Fruit fly (Drosophila melanogaster): Measurements from ENCODE around the gene CG9632.
A peak's percentile ranks its signal among the peaks of the same experiment; 100 is the strongest.

Gene CG9632

DNA sequence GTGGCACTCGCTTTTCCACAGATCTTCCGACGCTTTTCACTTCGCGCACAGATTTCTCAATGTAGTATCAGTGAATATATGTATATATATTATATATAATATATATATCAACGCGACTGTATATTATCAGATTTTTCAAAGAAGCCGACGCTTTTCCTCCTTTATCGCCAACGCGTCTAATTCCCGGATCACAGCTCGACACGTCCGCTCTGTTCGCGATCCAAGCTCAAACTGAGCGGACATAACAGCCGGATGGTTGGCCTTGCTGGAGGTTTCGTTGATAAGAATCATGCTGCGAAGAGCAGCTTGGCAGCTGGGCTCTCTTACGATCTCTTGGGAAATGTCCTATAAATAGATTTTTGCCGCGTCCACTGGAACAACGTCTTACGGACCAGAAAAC lies 6.6 kb upstream of the CG9632 start, which contains the start of gene cv-d:
Gene cv-d, minus strand, starts transcription at position 235 of the 400 bp plus-strand sequence.
- TF ChIP-seq Clk (GFP tag; optimal IDR thresholded peaks at IDR 0.05) = no peak
- peak; percentile 57 for TF ChIP-seq cic (GFP tag; optimal IDR thresholded peaks at IDR 0.05)

DNA sequence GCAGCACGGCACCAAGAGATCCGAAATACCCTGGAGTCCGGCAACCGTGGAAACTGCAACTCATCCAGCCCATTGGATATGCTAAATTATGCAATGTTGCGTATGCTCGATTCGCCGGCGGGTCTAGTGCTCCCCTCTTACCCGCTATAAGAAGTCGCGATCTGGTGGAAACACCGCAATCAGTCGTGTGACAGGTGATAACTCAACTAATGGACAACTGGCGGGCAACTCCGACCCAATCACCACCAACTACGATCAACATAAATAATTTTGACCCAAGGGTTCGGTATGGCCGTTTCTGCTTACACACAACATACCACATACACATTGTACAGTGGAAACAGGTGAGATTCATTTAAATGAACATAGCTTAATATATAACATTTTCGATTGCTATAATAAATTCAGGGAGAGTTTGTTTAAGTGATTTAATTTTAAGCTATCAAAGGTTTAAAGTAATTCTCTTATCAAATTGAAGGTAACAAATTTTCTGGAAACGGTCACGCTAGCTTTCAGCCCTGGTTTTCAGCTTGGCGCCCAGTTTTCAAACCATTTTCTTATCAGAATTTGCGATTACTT lies 2.7 kb upstream of the CG9632 start, which contains the start of gene Hmt-1:
Gene Hmt-1, minus strand, starts transcription at position 282 of the 579 bp plus-strand sequence.
- TF ChIP-seq bab1 (GFP tag; optimal IDR thresholded peaks at IDR 0.05) (peak; percentile 34), Clk (GFP tag; optimal IDR thresholded peaks at IDR 0.05) (no peak), ovo (GFP tag; optimal IDR thresholded peaks at IDR 0.05) (no peak), toe (GFP tag; optimal IDR thresholded peaks at IDR 0.05) (peak; percentile 9), CG5204 (GFP tag; optimal IDR thresholded peaks at IDR 0.05) (no peak), CG7101 (tag; optimal IDR thresholded peaks at IDR 0.05) (no peak), CG7045 (GFP tag; optimal IDR thresholded peaks at IDR 0.05) (no peak), cnc (optimal IDR thresholded peaks at IDR 0.05) (peak; percentile 29 to 68), Crg-1 (GFP tag; optimal IDR thresholded peaks at IDR 0.05) (no peak), pad (GFP tag; optimal IDR thresholded peaks at IDR 0.05) (no peak), CG11617 (GFP tag; optimal IDR thresholded peaks at IDR 0.05) (no peak), kay (GFP tag; ENCODE audit: borderline replicate concordance) (no peak), tj (GFP tag; optimal IDR thresholded peaks at IDR 0.05) (peak; percentile 10), CG14711 (tag; optimal IDR thresholded peaks at IDR 0.05) (no peak)

DNA sequence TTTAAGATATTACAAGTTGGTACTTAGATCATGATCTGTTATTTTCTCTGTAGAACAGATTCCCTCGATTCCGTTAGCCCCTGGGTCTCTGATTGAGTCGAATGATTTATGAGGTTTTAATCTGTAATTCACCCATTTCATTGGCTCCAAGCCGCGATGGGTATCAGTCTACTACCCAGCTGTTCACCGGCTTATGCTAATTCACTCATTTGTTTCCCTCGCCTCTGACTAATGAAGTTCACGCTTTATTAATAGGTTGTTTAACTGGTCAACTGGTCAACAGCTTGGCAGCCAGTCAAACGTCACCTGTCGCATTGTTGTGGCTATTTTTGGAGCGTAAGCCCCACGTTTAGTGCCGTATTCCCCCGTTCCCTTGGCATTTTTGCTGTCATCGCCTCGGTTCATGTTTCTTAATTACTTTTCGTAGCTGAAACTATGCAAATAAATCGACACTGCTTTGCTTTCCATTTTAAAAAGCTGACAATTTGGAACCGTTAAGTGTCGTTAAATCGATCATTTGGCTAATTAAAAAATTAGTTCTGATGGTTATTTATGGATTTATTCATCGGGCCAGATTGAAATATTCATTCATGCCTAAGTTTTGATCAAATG lies 12.9 kb downstream of the CG9632 start:
- TF ChIP-seq tj (GFP tag; optimal IDR thresholded peaks at IDR 0.05) (peak; percentile 90), CG33017 (tag; optimal IDR thresholded peaks at IDR 0.05) (no peak), Mnt (GFP tag; optimal IDR thresholded peaks at IDR 0.05) (no peak), CG7045 (GFP tag; optimal IDR thresholded peaks at IDR 0.05) (no peak), Hr96 (GFP tag; optimal IDR thresholded peaks at IDR 0.05) (no peak), pad (GFP tag; optimal IDR thresholded peaks at IDR 0.05) (no peak), Crg-1 (GFP tag; optimal IDR thresholded peaks at IDR 0.05) (no peak), cic (GFP tag; optimal IDR thresholded peaks at IDR 0.05) (no peak), toe (GFP tag; optimal IDR thresholded peaks at IDR 0.05) (no peak), bab1 (GFP tag; optimal IDR thresholded peaks at IDR 0.05) (peak; percentile 39)

DNA sequence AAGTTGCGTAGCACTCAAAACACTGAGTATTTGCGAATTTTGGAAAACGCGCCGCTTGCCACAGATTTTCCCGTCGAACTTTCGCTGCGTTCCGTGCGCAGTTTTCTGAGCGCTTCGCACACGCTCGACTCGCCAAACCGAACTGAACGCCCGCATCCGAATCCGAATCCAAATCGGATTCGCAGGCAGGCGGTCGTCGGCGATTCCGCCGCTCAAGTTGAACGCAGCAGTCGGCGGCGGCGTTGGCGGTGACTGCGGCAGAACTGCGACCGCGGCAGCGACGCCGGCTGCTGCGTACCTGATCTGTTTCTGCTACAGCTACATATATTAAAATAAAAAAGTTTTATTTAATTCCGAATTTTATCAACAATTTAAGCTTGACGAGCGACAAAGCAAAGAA lies 15.6 kb downstream of the CG9632 start, which contains the start of gene CG31183:
Gene CG31183, minus strand, starts transcription at position 329 of the 400 bp plus-strand sequence.
- TF ChIP-seq Mnt (GFP tag; optimal IDR thresholded peaks at IDR 0.05) (peak; percentile 12), CG7101 (tag; optimal IDR thresholded peaks at IDR 0.05) (no peak), tj (GFP tag; optimal IDR thresholded peaks at IDR 0.05) (peak; percentile 31), CG11617 (GFP tag; optimal IDR thresholded peaks at IDR 0.05) (no peak), Clk (GFP tag; optimal IDR thresholded peaks at IDR 0.05) (no peak), CG12768 (GFP tag; optimal IDR thresholded peaks at IDR 0.05) (no peak)

DNA sequence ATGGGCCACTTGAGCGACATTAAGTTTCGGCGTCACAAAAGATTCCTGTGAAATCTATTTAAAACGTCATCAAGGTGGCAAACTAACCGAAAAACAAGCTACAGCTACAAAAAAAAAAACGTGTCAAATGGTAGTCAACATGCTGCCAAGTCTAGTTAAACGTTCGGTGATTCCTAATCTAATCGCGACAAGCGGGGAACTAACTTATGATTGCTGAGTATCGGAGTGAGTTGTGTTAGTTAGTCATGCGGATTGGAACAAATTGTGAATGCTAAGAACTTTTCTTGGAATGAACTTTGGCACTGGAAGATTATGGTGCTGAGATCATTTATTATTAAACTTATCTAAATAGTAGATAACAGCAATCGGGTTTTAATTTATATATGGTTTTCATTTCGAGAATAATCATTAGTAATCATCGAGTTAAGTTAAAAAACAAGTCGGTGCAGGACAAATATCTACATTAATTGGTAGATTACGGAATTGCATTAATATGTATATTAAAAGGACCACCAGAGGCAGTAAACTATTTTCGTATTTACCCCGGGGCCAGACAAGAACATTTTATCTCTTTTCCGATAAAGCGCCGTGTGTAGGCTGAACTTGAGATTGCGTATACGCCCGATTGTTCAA lies 31.3 kb downstream of the CG9632 start:
- TF ChIP-seq kay (GFP tag; ENCODE audit: borderline replicate concordance) (peak; percentile 67), CG7101 (tag; optimal IDR thresholded peaks at IDR 0.05) (no peak), ovo (GFP tag; optimal IDR thresholded peaks at IDR 0.05) (no peak)

DNA sequence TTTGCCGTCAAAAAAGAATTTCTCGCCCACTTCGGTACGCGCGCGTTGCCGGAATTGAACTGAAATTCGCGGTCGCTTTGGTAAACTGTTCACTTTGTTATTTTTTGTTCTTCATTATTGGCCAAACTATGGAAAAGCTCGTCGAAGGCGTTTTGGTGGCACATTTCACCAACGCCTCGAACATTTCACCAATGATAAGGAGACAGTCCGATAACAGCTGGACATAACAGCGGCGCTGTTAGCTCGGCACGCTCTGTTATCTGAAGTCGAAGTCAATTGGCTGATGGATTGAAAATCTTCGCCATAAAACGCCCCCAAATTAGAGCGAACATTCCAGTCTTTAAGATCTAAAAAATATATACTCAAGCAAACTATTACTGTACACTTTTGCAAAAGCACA lies 36.0 kb downstream of the CG9632 start, which contains the start of gene CG14877:
Gene CG14877, minus strand, starts transcription at position 101 of the 400 bp plus-strand sequence.
- no peak for TF ChIP-seq CG7101 (tag; optimal IDR thresholded peaks at IDR 0.05)
- TF ChIP-seq Clk (GFP tag; optimal IDR thresholded peaks at IDR 0.05) = no peak
- TF ChIP-seq cnc (optimal IDR thresholded peaks at IDR 0.05) = no peak
- no peak for TF ChIP-seq CG7045 (GFP tag; optimal IDR thresholded peaks at IDR 0.05)
- no peak for TF ChIP-seq CG33017 (tag; optimal IDR thresholded peaks at IDR 0.05)
- no peak for TF ChIP-seq CG14711 (tag; optimal IDR thresholded peaks at IDR 0.05)
- no peak for TF ChIP-seq ovo (GFP tag; optimal IDR thresholded peaks at IDR 0.05)
- TF ChIP-seq pad (GFP tag; optimal IDR thresholded peaks at IDR 0.05) = no peak
- no peak for TF ChIP-seq CG12768 (GFP tag; optimal IDR thresholded peaks at IDR 0.05)
- TF ChIP-seq CG11617 (GFP tag; optimal IDR thresholded peaks at IDR 0.05) = no peak
- TF ChIP-seq CG1620 (GFP tag; optimal IDR thresholded peaks at IDR 0.05) = no peak
- TF ChIP-seq CG5204 (GFP tag; optimal IDR thresholded peaks at IDR 0.05) = no peak
- TF ChIP-seq bab1 (GFP tag; optimal IDR thresholded peaks at IDR 0.05) = no peak
- TF ChIP-seq Crg-1 (GFP tag; optimal IDR thresholded peaks at IDR 0.05) = no peak

DNA sequence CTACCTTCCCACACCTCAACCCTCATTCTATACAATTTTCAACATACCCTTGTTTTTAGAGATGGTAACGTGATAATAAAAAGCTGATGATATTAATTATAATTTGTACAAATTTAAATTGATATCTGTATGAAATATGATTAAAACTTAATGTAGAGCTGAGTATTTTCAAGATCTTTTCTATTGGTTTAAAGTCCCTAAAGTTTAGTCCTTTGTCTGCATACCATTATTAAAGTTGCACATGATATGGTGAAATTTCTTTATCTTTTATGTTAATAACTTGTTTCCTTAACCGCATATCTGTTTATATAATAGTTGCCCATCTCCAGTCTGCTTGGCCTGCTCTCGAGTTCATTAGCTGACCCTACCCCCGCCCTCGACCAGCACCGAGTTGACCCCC lies 38.3 kb downstream of the CG9632 start:
- TF ChIP-seq ovo (GFP tag; optimal IDR thresholded peaks at IDR 0.05) (no peak), CG7101 (tag; optimal IDR thresholded peaks at IDR 0.05) (peak; percentile 63), CG5204 (GFP tag; optimal IDR thresholded peaks at IDR 0.05) (peak; percentile 18), bab1 (GFP tag; optimal IDR thresholded peaks at IDR 0.05) (no peak), CG12768 (GFP tag; optimal IDR thresholded peaks at IDR 0.05) (peak; percentile 61), cnc (optimal IDR thresholded peaks at IDR 0.05) (no peak), Clk (GFP tag; optimal IDR thresholded peaks at IDR 0.05) (no peak), Hr96 (GFP tag; optimal IDR thresholded peaks at IDR 0.05) (no peak), CG11617 (GFP tag; optimal IDR thresholded peaks at IDR 0.05) (peak; percentile 37), Crg-1 (GFP tag; optimal IDR thresholded peaks at IDR 0.05) (no peak), CG33017 (tag; optimal IDR thresholded peaks at IDR 0.05) (peak; percentile 64), cic (GFP tag; optimal IDR thresholded peaks at IDR 0.05) (no peak), Mnt (GFP tag; optimal IDR thresholded peaks at IDR 0.05) (no peak), toe (GFP tag; optimal IDR thresholded peaks at IDR 0.05) (peak; percentile 38), CG14711 (tag; optimal IDR thresholded peaks at IDR 0.05) (peak; percentile 32), pad (GFP tag; optimal IDR thresholded peaks at IDR 0.05) (no peak), tj (GFP tag; optimal IDR thresholded peaks at IDR 0.05) (no peak), CG1620 (GFP tag; optimal IDR thresholded peaks at IDR 0.05) (no peak), CG7045 (GFP tag; optimal IDR thresholded peaks at IDR 0.05) (peak; percentile 36), kay (GFP tag; ENCODE audit: borderline replicate concordance) (no peak)
